Fruit fly (Drosophila melanogaster) whole organism, prepupa: Measurements from ENCODE around the gene ninaD.

Source experiments
- Blimp-1 ChIP-seq: fragments of 200-800 bp; sonication (Bioruptor generic); optimal IDR thresholded peaks from 3 replicates; lab custom pipeline; 2017; ENCODE audit warnings: missing biosample characterization, missing genetic modification characterization, mild to moderate bottlenecking, moderate library complexity, missing genetic modification reagents
- CG10631 ChIP-seq: fragments of 200-800 bp; sonication (Bioruptor generic); optimal IDR thresholded peaks from 2 replicates; lab custom pipeline; 2016; ENCODE audit warnings: missing biosample characterization, missing genetic modification characterization
- CG10669 ChIP-seq: fragments of 200-800 bp; sonication (Bioruptor generic); optimal IDR thresholded peaks from 3 replicates; lab custom pipeline; 2018; ENCODE audit warnings: missing biosample characterization, mild to moderate bottlenecking, missing genetic modification characterization, moderate library complexity
- CG11294 ChIP-seq: fragments of 200-800 bp; sonication (Bioruptor generic); IDR thresholded peaks from 2 replicates; pipeline ENCODE4 v1.3.6; 2022; ENCODE audit warnings: missing biosample characterization, missing genetic modification characterization
- CG1621 ChIP-seq: fragments of 200-800 bp; sonication (Bioruptor generic); optimal IDR thresholded peaks from 3 replicates; lab custom pipeline; 2018; ENCODE audit warnings: missing biosample characterization, mild to moderate bottlenecking, missing genetic modification characterization
- CG16779 ChIP-seq: fragments of 200-800 bp; sonication (Bioruptor generic); optimal IDR thresholded peaks from 3 replicates; lab custom pipeline; 2017; ENCODE audit warnings: missing biosample characterization, mild to moderate bottlenecking, missing genetic modification characterization
- CG3032 ChIP-seq: fragments of 200-800 bp; optimal IDR thresholded peaks from 2 replicates; lab custom pipeline; 2019; ENCODE audit warnings: missing biosample characterization, mild to moderate bottlenecking, missing genetic modification characterization, moderate library complexity
- CG34406 ChIP-seq: fragments of 200-800 bp; sonication (Bioruptor generic); optimal IDR thresholded peaks from 3 replicates; lab custom pipeline; 2016; ENCODE audit warnings: missing biosample characterization, missing genetic modification characterization
- CG3919 ChIP-seq: fragments of 200-800 bp; sonication (Bioruptor generic); optimal IDR thresholded peaks from 3 replicates; lab custom pipeline; 2016; ENCODE audit warnings: missing biosample characterization, missing genetic modification characterization
- CG4318 ChIP-seq: fragments of 200-800 bp; sonication (Bioruptor generic); optimal IDR thresholded peaks from 3 replicates; lab custom pipeline; 2017; ENCODE audit warnings: missing biosample characterization, mild to moderate bottlenecking, missing genetic modification characterization
- CG6792 ChIP-seq: fragments of 200-800 bp; sonication (Bioruptor generic); optimal IDR thresholded peaks from 3 replicates; lab custom pipeline; 2016; ENCODE audit warnings: missing biosample characterization, missing genetic modification characterization
- CG6808 ChIP-seq: fragments of 200-800 bp; sonication (Bioruptor generic); optimal IDR thresholded peaks from 3 replicates; lab custom pipeline; 2017; ENCODE audit warnings: missing biosample characterization, missing genetic modification characterization, mild to moderate bottlenecking, moderate library complexity, missing genetic modification reagents
- CG6854 ChIP-seq: fragments of 200-800 bp; sonication (Bioruptor generic); optimal IDR thresholded peaks from 2 replicates; lab custom pipeline; 2017; ENCODE audit warnings: missing biosample characterization, mild to moderate bottlenecking, missing genetic modification characterization
- CG7368 ChIP-seq: fragments of 200-800 bp; sonication (Bioruptor generic); optimal IDR thresholded peaks from 3 replicates; lab custom pipeline; 2016; ENCODE audit warnings: missing biosample characterization, missing genetic modification characterization
- CG8119 ChIP-seq: fragments of 200-800 bp; sonication (Bioruptor generic); IDR thresholded peaks from 3 replicates; pipeline ENCODE4 v1.3.6; 2022; ENCODE audit warnings: missing biosample characterization, missing genetic modification characterization
- CG8319 ChIP-seq: fragments of 200-800 bp; sonication (Bioruptor generic); optimal IDR thresholded peaks from 3 replicates; lab custom pipeline; 2016; ENCODE audit warnings: missing biosample characterization, missing genetic modification characterization
- CG8632 ChIP-seq: fragments of 200-800 bp; sonication (Bioruptor generic); optimal IDR thresholded peaks from 3 replicates; lab custom pipeline; 2016; ENCODE audit warnings: missing biosample characterization, missing genetic modification characterization
- CG9139 ChIP-seq: fragments of 200-800 bp; sonication (Bioruptor generic); optimal IDR thresholded peaks from 3 replicates; lab custom pipeline; 2017; ENCODE audit warnings: missing biosample characterization, mild to moderate bottlenecking, missing genetic modification characterization
- Eip75B ChIP-seq: fragments of 200-800 bp; sonication (Bioruptor generic); optimal IDR thresholded peaks from 3 replicates; lab custom pipeline; 2016; ENCODE audit warnings: missing biosample characterization, missing genetic modification characterization
- Eip78C ChIP-seq: fragments of 200-800 bp; sonication (Bioruptor generic); peaks from one replicate; lab custom pipeline; 2016; ENCODE audit warnings: missing biosample characterization, missing genetic modification characterization
- Eip93F ChIP-seq: fragments of 200-800 bp; sonication (Bioruptor generic); optimal IDR thresholded peaks from 2 replicates; lab custom pipeline; 2016; ENCODE audit warnings: missing biosample characterization, mild to moderate bottlenecking, missing genetic modification characterization
- Ets21C ChIP-seq: fragments of 200-800 bp; sonication (Bioruptor generic); optimal IDR thresholded peaks from 3 replicates; lab custom pipeline; 2016; ENCODE audit warnings: missing biosample characterization, missing genetic modification characterization
- Ets96B ChIP-seq: fragments of 200-800 bp; optimal IDR thresholded peaks from 2 replicates; lab custom pipeline; 2019; ENCODE audit warnings: missing biosample characterization, mild to moderate bottlenecking, missing genetic modification characterization, moderate library complexity
- Gug ChIP-seq: fragments of 200-800 bp; sonication (Bioruptor generic); IDR thresholded peaks from 2 replicates; pipeline ENCODE4 v1.3.6; 2022; ENCODE audit warnings: missing biosample characterization, missing genetic modification characterization
- Hr39 ChIP-seq: fragments of 200-800 bp; sonication (Bioruptor generic); optimal IDR thresholded peaks from 2 replicates; lab custom pipeline; 2016; ENCODE audit warnings: missing biosample characterization, missing genetic modification characterization
- Met ChIP-seq: fragments of 200-800 bp; sonication (Bioruptor generic); optimal IDR thresholded peaks from 3 replicates; lab custom pipeline; 2016; ENCODE audit warnings: missing biosample characterization, missing genetic modification characterization
- OdsH ChIP-seq: fragments of 200-800 bp; sonication (Bioruptor generic); optimal IDR thresholded peaks from 3 replicates; lab custom pipeline; 2016; ENCODE audit warnings: missing biosample characterization, missing genetic modification characterization
- Smox ChIP-seq: fragments of 200-800 bp; sonication (Bioruptor generic); optimal IDR thresholded peaks from 3 replicates; lab custom pipeline; 2016; ENCODE audit warnings: missing biosample characterization, missing genetic modification characterization
- Sox102F ChIP-seq: fragments of 200-800 bp; sonication (Bioruptor generic); optimal IDR thresholded peaks from 2 replicates; lab custom pipeline; 2016; ENCODE audit warnings: missing biosample characterization, mild to moderate bottlenecking, missing genetic modification characterization
- achi ChIP-seq: fragments of 200-800 bp; sonication (Bioruptor generic); optimal IDR thresholded peaks from 3 replicates; lab custom pipeline; 2016; ENCODE audit warnings: missing biosample characterization, missing genetic modification characterization
- acj6 ChIP-seq: fragments of 200-800 bp; sonication (Bioruptor generic); optimal IDR thresholded peaks from 3 replicates; lab custom pipeline; 2016; ENCODE audit warnings: missing biosample characterization, missing genetic modification characterization
- dsx ChIP-seq: fragments of 200-800 bp; optimal IDR thresholded peaks from 3 replicates; lab custom pipeline; 2019; ENCODE audit warnings: missing biosample characterization, mild to moderate bottlenecking, missing genetic modification characterization, moderate library complexity; ENCODE audit not compliant: poor library complexity, severe bottlenecking
- eg ChIP-seq: fragments of 200-800 bp; sonication (Bioruptor generic); IDR thresholded peaks from 3 replicates; pipeline ENCODE4 v1.3.6; 2022; ENCODE audit warnings: missing biosample characterization, missing genetic modification characterization
- esn ChIP-seq: fragments of 200-800 bp; sonication (Bioruptor generic); optimal IDR thresholded peaks from 2 replicates; lab custom pipeline; 2016; ENCODE audit warnings: missing biosample characterization, mild to moderate bottlenecking, missing genetic modification characterization, moderate library complexity
- fd59A ChIP-seq: fragments of 200-800 bp; sonication (Bioruptor generic); optimal IDR thresholded peaks from 2 replicates; lab custom pipeline; 2017; ENCODE audit warnings: missing biosample characterization, mild to moderate bottlenecking, missing genetic modification characterization, missing genetic modification reagents
- fd85E ChIP-seq: fragments of 200-800 bp; sonication (Bioruptor generic); optimal IDR thresholded peaks from 3 replicates; lab custom pipeline; 2016; ENCODE audit warnings: missing biosample characterization, missing genetic modification characterization
- fkh ChIP-seq: fragments of 200-800 bp; sonication (Bioruptor generic); optimal IDR thresholded peaks from 3 replicates; lab custom pipeline; 2017; ENCODE audit warnings: missing biosample characterization, mild to moderate bottlenecking, missing genetic modification characterization, moderate library complexity
- lz ChIP-seq: fragments of 200-800 bp; sonication (Bioruptor generic); optimal IDR thresholded peaks from 3 replicates; lab custom pipeline; 2016; ENCODE audit warnings: missing biosample characterization, missing genetic modification characterization
- net ChIP-seq: fragments of 200-800 bp; sonication (Bioruptor generic); optimal IDR thresholded peaks from 3 replicates; lab custom pipeline; 2016; ENCODE audit warnings: missing biosample characterization, missing genetic modification characterization
- pdm3 ChIP-seq: fragments of 200-800 bp; sonication (Bioruptor generic); optimal IDR thresholded peaks from 3 replicates; lab custom pipeline; 2016; ENCODE audit warnings: missing biosample characterization, missing genetic modification characterization
- ss ChIP-seq, 2 experiments: fragments of 200-800 bp; sonication (Bioruptor generic); optimal IDR thresholded peaks; 2 replicates in 1 of 2; 3 replicates in 1 of 2; lab custom pipeline; 2017 to 2018; ENCODE audit warnings: mild to moderate bottlenecking in 2 of 2, missing biosample characterization in 2 of 2, missing genetic modification characterization in 2 of 2, moderate library complexity in 1 of 2
- svp ChIP-seq: fragments of 200-800 bp; sonication (Bioruptor generic); peaks from one replicate; lab custom pipeline; 2016; ENCODE audit warnings: missing biosample characterization, missing genetic modification characterization
- topi ChIP-seq: fragments of 200-800 bp; sonication (Bioruptor generic); optimal IDR thresholded peaks from 3 replicates; lab custom pipeline; 2016; ENCODE audit warnings: missing biosample characterization, missing genetic modification characterization
- vri ChIP-seq: fragments of 200-800 bp; sonication (Bioruptor generic); optimal IDR thresholded peaks from 3 replicates; lab custom pipeline; 2016; ENCODE audit warnings: missing biosample characterization, mild to moderate bottlenecking, missing genetic modification characterization

Gene ninaD

dm6 chr2L:18081328-18081727 is at the start of gene ninaD:
Gene ninaD, plus strand, starts transcription at chr2L:18081628.
- no peak for TF ChIP-seq acj6 (GFP tag; lab: Kevin White, UChicago)
- TF ChIP-seq esn (GFP tag; lab: Kevin White, UChicago): no peak
- TF ChIP-seq pdm3: no peak
- no peak for TF ChIP-seq Hr39 (GFP tag; lab: Kevin White, UChicago)
- TF ChIP-seq CG11294 (GFP tag; lab: Robert Waterston, UW): no peak
- TF ChIP-seq CG8119: no peak
- TF ChIP-seq Smox: no peak
- no peak for TF ChIP-seq Sox102F (GFP tag; lab: Kevin White, UChicago)
- TF ChIP-seq CG3032 (tag; lab: Kevin White, UChicago): no peak

- TF ChIP-seq fkh (GFP tag; lab: Kevin White, UChicago) (no peak), Eip78C (no peak), fd59A (GFP tag; lab: Kevin White, UChicago) (no peak), ss (GFP tag; optimal IDR thresholded peaks at IDR 0.05; lab: Kevin White, UChicago) (no peak), achi (GFP tag; lab: Kevin White, UChicago) (no peak), CG34406 (GFP tag; lab: Kevin White, UChicago) (no peak), CG10669 (GFP tag; lab: Kevin White, UChicago) (no peak), net (no peak), lz (GFP tag; lab: Kevin White, UChicago) (no peak), Ets21C (GFP tag; lab: Kevin White, UChicago) (no peak), CG6792 (no peak), CG6854 (GFP tag; lab: Kevin White, UChicago) (no peak), pdm3 (no peak), eg (GFP tag; lab: Robert Waterston, UW) (no peak), fd85E (GFP tag; lab: Kevin White, UChicago) (no peak), CG16779 (tag; lab: Kevin White, UChicago) (no peak), Eip75B (GFP tag; lab: Kevin White, UChicago) (no peak), CG4318 (GFP tag; lab: Kevin White, UChicago) (no peak), topi (GFP tag; lab: Kevin White, UChicago) (no peak), OdsH (GFP tag; lab: Kevin White, UChicago) (no peak)
Observed at dm6 chr2L:18032741-18033140, 48.7 kb upstream of the ninaD start.

dm6 chr2L:18067266-18067665 is 14.2 kb upstream of the ninaD start:
- TF ChIP-seq CG1621 (tag; lab: Kevin White, UChicago): no peak
- no peak for TF ChIP-seq CG7368
- no peak for TF ChIP-seq ss (GFP tag; optimal IDR thresholded peaks at IDR 0.05; lab: Kevin White, UChicago)
- no peak for TF ChIP-seq Ets96B (tag; lab: Kevin White, UChicago)
- no peak for TF ChIP-seq CG3919 (GFP tag; lab: Kevin White, UChicago)
- no peak for TF ChIP-seq vri (GFP tag; lab: Kevin White, UChicago)
- no peak for TF ChIP-seq CG11294 (GFP tag; lab: Robert Waterston, UW)
- no peak for TF ChIP-seq CG16779 (tag; lab: Kevin White, UChicago)
- no peak for TF ChIP-seq Eip75B (GFP tag; lab: Kevin White, UChicago)
- TF ChIP-seq Met (GFP tag; lab: Kevin White, UChicago): no peak
- TF ChIP-seq Ets21C (GFP tag; lab: Kevin White, UChicago): no peak
- no peak for TF ChIP-seq CG10631
- no peak for TF ChIP-seq CG8632
- TF ChIP-seq CG6854 (GFP tag; lab: Kevin White, UChicago): no peak

- TF ChIP-seq vri (GFP tag; lab: Kevin White, UChicago): no peak
- TF ChIP-seq svp: no peak
- TF ChIP-seq CG8319 (GFP tag; lab: Kevin White, UChicago): no peak
- no peak for TF ChIP-seq eg (GFP tag; lab: Robert Waterston, UW)
- no peak for TF ChIP-seq CG6808 (GFP tag; lab: Kevin White, UChicago)
- TF ChIP-seq CG9139 (GFP tag; lab: Kevin White, UChicago): no peak
- no peak for TF ChIP-seq dsx (GFP tag; lab: Kevin White, UChicago)
- no peak for TF ChIP-seq lz (GFP tag; lab: Kevin White, UChicago)
- no peak for TF ChIP-seq Blimp-1 (GFP tag; lab: Kevin White, UChicago)
- no peak for TF ChIP-seq Eip93F (GFP tag; lab: Kevin White, UChicago)
- TF ChIP-seq CG34406 (GFP tag; lab: Kevin White, UChicago): no peak
- no peak for TF ChIP-seq Gug (GFP tag; lab: Robert Waterston, UW)
- TF ChIP-seq CG6792: no peak
- no peak for TF ChIP-seq ss (GFP tag; optimal IDR thresholded peaks at IDR 0.05; lab: Kevin White, UChicago)
- no peak for TF ChIP-seq fd59A (GFP tag; lab: Kevin White, UChicago)
Observed at dm6 chr2L:18077969-18078368, 3.5 kb upstream of the ninaD start, which contains the start of gene Arr1. Gene Arr1, plus strand, starts transcription at chr2L:18078269.
